Worm (Caenorhabditis elegans): ENCODE measurements around the gene Y49F6B.13.

Gene Y49F6B.13

ce11 chrII:3518961-3519544, 47.5 kb upstream of the Y49F6B.13 start, which contains the start of gene clec-126 (continued):
- peak; percentile 37 for TF ChIP-seq hlh-15 (tag; optimal IDR thresholded peaks at IDR 0.05)
- TF ChIP-seq lim-6 (tag; optimal IDR thresholded peaks at IDR 0.05): peak; percentile 43
- TF ChIP-seq dmd-4 (tag; optimal IDR thresholded peaks at IDR 0.05; ENCODE audit: borderline replicate concordance): peak; percentile 62
- TF ChIP-seq elt-4 (tag; optimal IDR thresholded peaks at IDR 0.05): peak; percentile 9
- TF ChIP-seq ceh-24 (tag; optimal IDR thresholded peaks at IDR 0.05): no peak
- peak; percentile 77 for TF ChIP-seq ceh-14 (tag; optimal IDR thresholded peaks at IDR 0.05)
- TF ChIP-seq Y22D7AL.16 (tag; optimal IDR thresholded peaks at IDR 0.05): peak; percentile 46
- TF ChIP-seq ttx-3 (tag; optimal IDR thresholded peaks at IDR 0.05): peak; percentile 60
- TF ChIP-seq unc-42 (tag; optimal IDR thresholded peaks at IDR 0.05): peak; percentile 85
- peak; percentile 72 for TF ChIP-seq nhr-232 (tag; optimal IDR thresholded peaks at IDR 0.05)
- peak; percentile 81 for TF ChIP-seq ref-2 (tag; optimal IDR thresholded peaks at IDR 0.05)
- peak; percentile 65 for TF ChIP-seq zip-5 (tag; optimal IDR thresholded peaks at IDR 0.05)
- peak; percentile 81 for TF ChIP-seq eyg-1 (tag; optimal IDR thresholded peaks at IDR 0.05)
- TF ChIP-seq sox-4 (tag; optimal IDR thresholded peaks at IDR 0.05): peak; percentile 65
- peak; percentile 69 for TF ChIP-seq unc-86 (tag; optimal IDR thresholded peaks at IDR 0.05)
- TF ChIP-seq pax-1 (tag; optimal IDR thresholded peaks at IDR 0.05): no peak
- TF ChIP-seq ama-1 (optimal IDR thresholded peaks at IDR 0.05): no peak
- peak; percentile 75 for TF ChIP-seq che-1 (tag; optimal IDR thresholded peaks at IDR 0.05)
- peak; percentile 43 for TF ChIP-seq hlh-30 (tag; optimal IDR thresholded peaks at IDR 0.05; ENCODE audit: insufficient read depth)
- TF ChIP-seq fkh-10 (GFP tag; optimal IDR thresholded peaks at IDR 0.05): no peak
- TF ChIP-seq gmeb-2 (tag; optimal IDR thresholded peaks at IDR 0.05): peak; percentile 52
- peak; percentile 75 for TF ChIP-seq C38D4.7 (GFP tag; optimal IDR thresholded peaks at IDR 0.05)
- TF ChIP-seq K09A11.1 (tag; optimal IDR thresholded peaks at IDR 0.05; ENCODE audit: insufficient read depth): peak; percentile 69
- peak; percentile 9 for TF ChIP-seq hlh-8 (tag; optimal IDR thresholded peaks at IDR 0.05)

- TF ChIP-seq lim-6 (tag; optimal IDR thresholded peaks at IDR 0.05) (no peak), pha-4 (tag; optimal IDR thresholded peaks at IDR 0.05) (no peak), hlh-8 (tag; optimal IDR thresholded peaks at IDR 0.05) (no peak), ama-1 (optimal IDR thresholded peaks at IDR 0.05) (no peak), unc-42 (tag; optimal IDR thresholded peaks at IDR 0.05) (no peak), rnt-1 (tag; optimal IDR thresholded peaks at IDR 0.05) (no peak), hlh-13 (GFP tag; optimal IDR thresholded peaks at IDR 0.05) (no peak), ceh-14 (tag; optimal IDR thresholded peaks at IDR 0.05) (no peak), ttx-3 (tag; optimal IDR thresholded peaks at IDR 0.05) (no peak), dve-1 (tag; optimal IDR thresholded peaks at IDR 0.05) (no peak)
Measured at ce11 chrII:3516175-3516574, 44.7 kb upstream of the Y49F6B.13 start.

- TF ChIP-seq dmd-4 (tag; optimal IDR thresholded peaks at IDR 0.05; ENCODE audit: borderline replicate concordance) (no peak), syd-9 (tag; optimal IDR thresholded peaks at IDR 0.05) (no peak), pqm-1 (tag; optimal IDR thresholded peaks at IDR 0.05) (no peak), lim-6 (tag; optimal IDR thresholded peaks at IDR 0.05) (no peak), pha-2 (tag; optimal IDR thresholded peaks at IDR 0.05) (no peak), K02D7.2 (tag; optimal IDR thresholded peaks at IDR 0.05) (no peak), npax-4 (tag; optimal IDR thresholded peaks at IDR 0.05) (no peak), unc-3 (GFP tag; conservative IDR thresholded peaks at IDR 0.05) (no peak), unc-3 (tag; optimal IDR thresholded peaks at IDR 0.05) (no peak), fkh-6 (tag; optimal IDR thresholded peaks at IDR 0.05) (no peak), unc-42 (tag; optimal IDR thresholded peaks at IDR 0.05) (no peak), ceh-30 (tag; optimal IDR thresholded peaks at IDR 0.05) (no peak)
Measured at ce11 chrII:3515384-3516053, 44.0 kb upstream of the Y49F6B.13 start, which contains the start of the genes Y49F6B.14 and clec-125. Gene Y49F6B.14, minus strand, starts transcription at chrII:3515484. Gene clec-125, plus strand, starts transcription at chrII:3516003.

Measured in whole organism, late embryonic.